Fruit fly (Drosophila melanogaster) whole organism, prepupa: ENCODE measurements around the gene Tm2.

Source experiments
- Blimp-1 ChIP-seq: fragments of 200-800 bp; sonication (Bioruptor generic); optimal IDR thresholded peaks from 3 replicates; lab custom pipeline; 2017; ENCODE audit warnings: missing biosample characterization, missing genetic modification characterization, mild to moderate bottlenecking, moderate library complexity, missing genetic modification reagents
- CG10631 ChIP-seq: fragments of 200-800 bp; sonication (Bioruptor generic); optimal IDR thresholded peaks from 2 replicates; lab custom pipeline; 2016; ENCODE audit warnings: missing biosample characterization, missing genetic modification characterization
- CG10669 ChIP-seq: fragments of 200-800 bp; sonication (Bioruptor generic); optimal IDR thresholded peaks from 3 replicates; lab custom pipeline; 2018; ENCODE audit warnings: missing biosample characterization, mild to moderate bottlenecking, missing genetic modification characterization, moderate library complexity
- CG11294 ChIP-seq: fragments of 200-800 bp; sonication (Bioruptor generic); IDR thresholded peaks from 2 replicates; pipeline ENCODE4 v1.3.6; 2022; ENCODE audit warnings: missing biosample characterization, missing genetic modification characterization
- CG11762 ChIP-seq: fragments of 200-800 bp; sonication (Bioruptor generic); optimal IDR thresholded peaks from 3 replicates; lab custom pipeline; 2016; ENCODE audit warnings: missing biosample characterization, missing genetic modification characterization; ENCODE audit not compliant: insufficient read depth
- CG11902 ChIP-seq: fragments of 200-800 bp; sonication (Bioruptor generic); optimal IDR thresholded peaks from 3 replicates; lab custom pipeline; 2016; ENCODE audit warnings: missing biosample characterization, missing genetic modification characterization
- CG15336 ChIP-seq: fragments of 200-800 bp; sonication (Bioruptor generic); IDR thresholded peaks from 2 replicates; pipeline ENCODE4 v1.3.6; 2022; ENCODE audit warnings: missing biosample characterization, missing genetic modification characterization
- CG16779 ChIP-seq: fragments of 200-800 bp; sonication (Bioruptor generic); optimal IDR thresholded peaks from 3 replicates; lab custom pipeline; 2017; ENCODE audit warnings: missing biosample characterization, mild to moderate bottlenecking, missing genetic modification characterization
- CG3032 ChIP-seq: fragments of 200-800 bp; optimal IDR thresholded peaks from 2 replicates; lab custom pipeline; 2019; ENCODE audit warnings: missing biosample characterization, mild to moderate bottlenecking, missing genetic modification characterization, moderate library complexity
- CG31627 ChIP-seq: fragments of 200-800 bp; sonication (Bioruptor generic); optimal IDR thresholded peaks from 3 replicates; lab custom pipeline; 2016; ENCODE audit warnings: missing biosample characterization, missing genetic modification characterization
- CG32006 ChIP-seq: fragments of 200-800 bp; sonication (Bioruptor generic); optimal IDR thresholded peaks from 3 replicates; lab custom pipeline; 2017; ENCODE audit warnings: missing biosample characterization, mild to moderate bottlenecking, missing genetic modification characterization
- CG34406 ChIP-seq: fragments of 200-800 bp; sonication (Bioruptor generic); optimal IDR thresholded peaks from 3 replicates; lab custom pipeline; 2016; ENCODE audit warnings: missing biosample characterization, missing genetic modification characterization
- CG3919 ChIP-seq: fragments of 200-800 bp; sonication (Bioruptor generic); optimal IDR thresholded peaks from 3 replicates; lab custom pipeline; 2016; ENCODE audit warnings: missing biosample characterization, missing genetic modification characterization
- CG4318 ChIP-seq: fragments of 200-800 bp; sonication (Bioruptor generic); optimal IDR thresholded peaks from 3 replicates; lab custom pipeline; 2017; ENCODE audit warnings: missing biosample characterization, mild to moderate bottlenecking, missing genetic modification characterization
- CG6276 ChIP-seq: fragments of 200-800 bp; sonication (Bioruptor generic); optimal IDR thresholded peaks from 2 replicates; lab custom pipeline; 2017; ENCODE audit warnings: missing biosample characterization, mild to moderate bottlenecking, missing genetic modification characterization
- CG6792 ChIP-seq: fragments of 200-800 bp; sonication (Bioruptor generic); optimal IDR thresholded peaks from 3 replicates; lab custom pipeline; 2016; ENCODE audit warnings: missing biosample characterization, missing genetic modification characterization
- CG6808 ChIP-seq: fragments of 200-800 bp; sonication (Bioruptor generic); optimal IDR thresholded peaks from 3 replicates; lab custom pipeline; 2017; ENCODE audit warnings: missing biosample characterization, missing genetic modification characterization, mild to moderate bottlenecking, moderate library complexity, missing genetic modification reagents
- CG6854 ChIP-seq: fragments of 200-800 bp; sonication (Bioruptor generic); optimal IDR thresholded peaks from 2 replicates; lab custom pipeline; 2017; ENCODE audit warnings: missing biosample characterization, mild to moderate bottlenecking, missing genetic modification characterization
- CG7368 ChIP-seq: fragments of 200-800 bp; sonication (Bioruptor generic); optimal IDR thresholded peaks from 3 replicates; lab custom pipeline; 2016; ENCODE audit warnings: missing biosample characterization, missing genetic modification characterization
- CG8119 ChIP-seq: fragments of 200-800 bp; sonication (Bioruptor generic); IDR thresholded peaks from 3 replicates; pipeline ENCODE4 v1.3.6; 2022; ENCODE audit warnings: missing biosample characterization, missing genetic modification characterization
- CG8319 ChIP-seq: fragments of 200-800 bp; sonication (Bioruptor generic); optimal IDR thresholded peaks from 3 replicates; lab custom pipeline; 2016; ENCODE audit warnings: missing biosample characterization, missing genetic modification characterization
- CG8632 ChIP-seq: fragments of 200-800 bp; sonication (Bioruptor generic); optimal IDR thresholded peaks from 3 replicates; lab custom pipeline; 2016; ENCODE audit warnings: missing biosample characterization, missing genetic modification characterization
- CG9139 ChIP-seq: fragments of 200-800 bp; sonication (Bioruptor generic); optimal IDR thresholded peaks from 3 replicates; lab custom pipeline; 2017; ENCODE audit warnings: missing biosample characterization, mild to moderate bottlenecking, missing genetic modification characterization
- Eip75B ChIP-seq: fragments of 200-800 bp; sonication (Bioruptor generic); optimal IDR thresholded peaks from 3 replicates; lab custom pipeline; 2016; ENCODE audit warnings: missing biosample characterization, missing genetic modification characterization
- Eip78C ChIP-seq: fragments of 200-800 bp; sonication (Bioruptor generic); peaks from one replicate; lab custom pipeline; 2016; ENCODE audit warnings: missing biosample characterization, missing genetic modification characterization
- Eip93F ChIP-seq: fragments of 200-800 bp; sonication (Bioruptor generic); optimal IDR thresholded peaks from 2 replicates; lab custom pipeline; 2016; ENCODE audit warnings: missing biosample characterization, mild to moderate bottlenecking, missing genetic modification characterization
- Ets21C ChIP-seq: fragments of 200-800 bp; sonication (Bioruptor generic); optimal IDR thresholded peaks from 3 replicates; lab custom pipeline; 2016; ENCODE audit warnings: missing biosample characterization, missing genetic modification characterization
- Gug ChIP-seq: fragments of 200-800 bp; sonication (Bioruptor generic); IDR thresholded peaks from 2 replicates; pipeline ENCODE4 v1.3.6; 2022; ENCODE audit warnings: missing biosample characterization, missing genetic modification characterization
- Hr39 ChIP-seq: fragments of 200-800 bp; sonication (Bioruptor generic); optimal IDR thresholded peaks from 2 replicates; lab custom pipeline; 2016; ENCODE audit warnings: missing biosample characterization, missing genetic modification characterization
- Hr4 ChIP-seq: fragments of 200-800 bp; sonication (Bioruptor generic); optimal IDR thresholded peaks from 3 replicates; lab custom pipeline; 2016; ENCODE audit warnings: missing biosample characterization, missing genetic modification characterization
- Lpt ChIP-seq: fragments of 200-800 bp; sonication (Bioruptor generic); optimal IDR thresholded peaks from 3 replicates; lab custom pipeline; 2016; ENCODE audit warnings: missing biosample characterization, missing genetic modification characterization
- OdsH ChIP-seq: fragments of 200-800 bp; sonication (Bioruptor generic); optimal IDR thresholded peaks from 3 replicates; lab custom pipeline; 2016; ENCODE audit warnings: missing biosample characterization, missing genetic modification characterization
- Smox ChIP-seq: fragments of 200-800 bp; sonication (Bioruptor generic); optimal IDR thresholded peaks from 3 replicates; lab custom pipeline; 2016; ENCODE audit warnings: missing biosample characterization, missing genetic modification characterization
- Sox102F ChIP-seq: fragments of 200-800 bp; sonication (Bioruptor generic); optimal IDR thresholded peaks from 2 replicates; lab custom pipeline; 2016; ENCODE audit warnings: missing biosample characterization, mild to moderate bottlenecking, missing genetic modification characterization
- Sox14 ChIP-seq: fragments of 200-800 bp; sonication (Bioruptor generic); optimal IDR thresholded peaks from 3 replicates; lab custom pipeline; 2016; ENCODE audit warnings: missing biosample characterization, missing genetic modification characterization
- Sox15 ChIP-seq: fragments of 200-800 bp; sonication (Bioruptor generic); optimal IDR thresholded peaks from 3 replicates; lab custom pipeline; 2016; ENCODE audit warnings: missing biosample characterization, missing genetic modification characterization
- achi ChIP-seq: fragments of 200-800 bp; sonication (Bioruptor generic); optimal IDR thresholded peaks from 3 replicates; lab custom pipeline; 2016; ENCODE audit warnings: missing biosample characterization, missing genetic modification characterization
- acj6 ChIP-seq: fragments of 200-800 bp; sonication (Bioruptor generic); optimal IDR thresholded peaks from 3 replicates; lab custom pipeline; 2016; ENCODE audit warnings: missing biosample characterization, missing genetic modification characterization
- cyc ChIP-seq: fragments of 200-800 bp; sonication (Bioruptor generic); optimal IDR thresholded peaks from 3 replicates; lab custom pipeline; 2016; ENCODE audit warnings: missing biosample characterization, missing genetic modification characterization
- dsx ChIP-seq: fragments of 200-800 bp; optimal IDR thresholded peaks from 3 replicates; lab custom pipeline; 2019; ENCODE audit warnings: missing biosample characterization, mild to moderate bottlenecking, missing genetic modification characterization, moderate library complexity; ENCODE audit not compliant: poor library complexity, severe bottlenecking
- eg ChIP-seq: fragments of 200-800 bp; sonication (Bioruptor generic); IDR thresholded peaks from 3 replicates; pipeline ENCODE4 v1.3.6; 2022; ENCODE audit warnings: missing biosample characterization, missing genetic modification characterization
- esn ChIP-seq: fragments of 200-800 bp; sonication (Bioruptor generic); optimal IDR thresholded peaks from 2 replicates; lab custom pipeline; 2016; ENCODE audit warnings: missing biosample characterization, mild to moderate bottlenecking, missing genetic modification characterization, moderate library complexity
- fd59A ChIP-seq: fragments of 200-800 bp; sonication (Bioruptor generic); optimal IDR thresholded peaks from 2 replicates; lab custom pipeline; 2017; ENCODE audit warnings: missing biosample characterization, mild to moderate bottlenecking, missing genetic modification characterization, missing genetic modification reagents
- fkh ChIP-seq: fragments of 200-800 bp; sonication (Bioruptor generic); optimal IDR thresholded peaks from 3 replicates; lab custom pipeline; 2017; ENCODE audit warnings: missing biosample characterization, mild to moderate bottlenecking, missing genetic modification characterization, moderate library complexity
- lz ChIP-seq: fragments of 200-800 bp; sonication (Bioruptor generic); optimal IDR thresholded peaks from 3 replicates; lab custom pipeline; 2016; ENCODE audit warnings: missing biosample characterization, missing genetic modification characterization
- net ChIP-seq: fragments of 200-800 bp; sonication (Bioruptor generic); optimal IDR thresholded peaks from 3 replicates; lab custom pipeline; 2016; ENCODE audit warnings: missing biosample characterization, missing genetic modification characterization
- pdm3 ChIP-seq: fragments of 200-800 bp; sonication (Bioruptor generic); optimal IDR thresholded peaks from 3 replicates; lab custom pipeline; 2016; ENCODE audit warnings: missing biosample characterization, missing genetic modification characterization
- salr ChIP-seq, 2 experiments: fragments of 200-800 bp; sonication (Bioruptor generic); optimal IDR thresholded peaks; 3 replicates each; lab custom pipeline; 2016 to 2018; ENCODE audit warnings: missing biosample characterization in 2 of 2, missing genetic modification characterization in 2 of 2, mild to moderate bottlenecking in 1 of 2
- spab ChIP-seq: fragments of 200-800 bp; sonication (Bioruptor generic); optimal IDR thresholded peaks from 2 replicates; lab custom pipeline; 2017; ENCODE audit warnings: missing biosample characterization, mild to moderate bottlenecking, missing genetic modification characterization, missing genetic modification reagents
- ss ChIP-seq, 2 experiments: fragments of 200-800 bp; sonication (Bioruptor generic); optimal IDR thresholded peaks; 2 replicates in 1 of 2; 3 replicates in 1 of 2; lab custom pipeline; 2017 to 2018; ENCODE audit warnings: mild to moderate bottlenecking in 2 of 2, missing biosample characterization in 2 of 2, missing genetic modification characterization in 2 of 2, moderate library complexity in 1 of 2
- svp ChIP-seq: fragments of 200-800 bp; sonication (Bioruptor generic); peaks from one replicate; lab custom pipeline; 2016; ENCODE audit warnings: missing biosample characterization, missing genetic modification characterization
- topi ChIP-seq: fragments of 200-800 bp; sonication (Bioruptor generic); optimal IDR thresholded peaks from 3 replicates; lab custom pipeline; 2016; ENCODE audit warnings: missing biosample characterization, missing genetic modification characterization
- vri ChIP-seq: fragments of 200-800 bp; sonication (Bioruptor generic); optimal IDR thresholded peaks from 3 replicates; lab custom pipeline; 2016; ENCODE audit warnings: missing biosample characterization, mild to moderate bottlenecking, missing genetic modification characterization

Tm2 gene

DNA sequence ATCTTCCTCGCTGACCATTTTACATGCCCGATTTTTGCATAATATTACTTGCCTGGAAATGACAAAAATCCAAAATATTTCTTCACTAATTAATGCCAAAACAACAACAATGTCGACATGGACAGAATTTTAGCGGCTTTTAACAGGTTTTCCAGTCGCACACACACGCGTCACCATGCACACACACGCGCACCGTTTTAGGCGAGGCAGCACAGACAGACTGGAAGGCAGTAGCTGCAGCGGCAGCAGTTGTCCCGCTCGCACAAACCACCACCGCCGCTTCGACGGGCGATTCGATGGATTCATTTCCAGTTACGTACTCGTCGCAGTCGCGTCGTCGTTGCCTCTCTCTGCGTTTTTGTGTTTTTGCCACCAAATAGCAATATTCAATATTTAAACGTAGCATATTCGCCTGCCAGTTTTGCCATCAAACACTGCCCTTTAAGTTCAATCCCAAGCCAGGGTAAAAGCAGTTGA, 19.3 kb upstream of the Tm2 start, which contains the start of gene CG45218:
Gene CG45218, minus strand, starts transcription at position 158 of the 477 bp plus-strand sequence.
- TF ChIP-seq salr (GFP tag; optimal IDR thresholded peaks at IDR 0.05; lab: Kevin White, UChicago) (peak in 1 of 2 experiments; percentile 0), Smox (GFP tag; lab: Kevin White, UChicago) (no peak), Lpt (GFP tag; lab: Kevin White, UChicago) (no peak), CG11902 (GFP tag; lab: Kevin White, UChicago) (no peak), acj6 (no peak), Hr39 (no peak), CG10669 (no peak), CG15336 (GFP tag; lab: Robert Waterston, UW) (no peak), svp (peak; percentile 78), CG8319 (GFP tag; lab: Kevin White, UChicago) (no peak), achi (GFP tag; lab: Kevin White, UChicago) (no peak), CG3032 (tag; lab: Kevin White, UChicago) (no peak), esn (GFP tag; lab: Kevin White, UChicago) (no peak), CG16779 (tag; lab: Kevin White, UChicago) (peak; percentile 4), CG31627 (GFP tag; lab: Kevin White, UChicago) (no peak), Sox102F (GFP tag; lab: Kevin White, UChicago) (peak; percentile 6), Blimp-1 (GFP tag; lab: Kevin White, UChicago) (no peak), CG6276 (GFP tag; lab: Kevin White, UChicago) (no peak), CG8119 (GFP tag; lab: Robert Waterston, UW) (no peak), Eip78C (GFP tag; lab: Kevin White, UChicago) (peak; percentile 59), Hr4 (GFP tag; lab: Kevin White, UChicago) (no peak), fkh (GFP tag; lab: Kevin White, UChicago) (no peak), CG6854 (GFP tag; lab: Kevin White, UChicago) (no peak), CG11294 (GFP tag; lab: Robert Waterston, UW) (no peak), CG10631 (GFP tag; lab: Kevin White, UChicago) (no peak), cyc (no peak), dsx (peak; percentile 63), Sox15 (GFP tag; lab: Kevin White, UChicago) (no peak), CG11762 (GFP tag; lab: Kevin White, UChicago) (no peak), lz (GFP tag; lab: Kevin White, UChicago) (no peak), CG6808 (GFP tag; lab: Kevin White, UChicago) (no peak), net (no peak), Sox14 (GFP tag; lab: Kevin White, UChicago) (peak; percentile 22), CG6792 (GFP tag; lab: Kevin White, UChicago) (no peak), CG8632 (no peak), Ets21C (GFP tag; lab: Kevin White, UChicago) (no peak), Gug (GFP tag; lab: Robert Waterston, UW) (no peak), CG7368 (GFP tag; lab: Kevin White, UChicago) (no peak), eg (no peak), CG4318 (GFP tag; lab: Kevin White, UChicago) (no peak), spab (GFP tag; lab: Kevin White, UChicago) (no peak), Eip93F (GFP tag; lab: Kevin White, UChicago) (no peak), CG34406 (GFP tag; lab: Kevin White, UChicago) (no peak), topi (GFP tag; lab: Kevin White, UChicago) (no peak), vri (GFP tag; lab: Kevin White, UChicago) (peak; percentile 51), CG32006 (GFP tag; lab: Kevin White, UChicago) (no peak), CG9139 (peak; percentile 7), OdsH (GFP tag; lab: Kevin White, UChicago) (no peak), pdm3 (GFP tag; lab: Kevin White, UChicago) (no peak), Eip75B (no peak), fd59A (GFP tag; lab: Kevin White, UChicago) (no peak), ss (GFP tag; optimal IDR thresholded peaks at IDR 0.05; lab: Kevin White, UChicago) (peak; percentile 1 to 61), CG3919 (GFP tag; lab: Kevin White, UChicago) (peak; percentile 25)
